Worm (Caenorhabditis elegans) whole organism, early embryonic: ENCODE data around the gene fbxa-62.

Experiments used
- B0310.2 ChIP-seq: sonication (generic microtip); optimal IDR thresholded peaks from 2 replicates; lab custom pipeline; 2016; ENCODE audit warnings: mild to moderate bottlenecking, missing genetic modification characterization, missing compliant biosample characterization
- F13C5.2 ChIP-seq: sonication (generic microtip); optimal IDR thresholded peaks from 2 replicates; lab custom pipeline; 2017; ENCODE audit warnings: mild to moderate bottlenecking, missing genetic modification characterization, inconsistent platforms, missing compliant biosample characterization
- aly-1 ChIP-seq: sonication (generic microtip); optimal IDR thresholded peaks from 2 replicates; lab custom pipeline; 2016; ENCODE audit warnings: missing genetic modification characterization, missing compliant biosample characterization
- ama-1 ChIP-seq: fragments of 150-350 bp; optimal IDR thresholded peaks from 2 replicates; lab custom pipeline; 2014
- ceh-13 ChIP-seq: fragments of 200-800 bp; sonication (Bioruptor generic); optimal IDR thresholded peaks from 2 replicates; lab custom pipeline; 2018; ENCODE audit warnings: mild to moderate bottlenecking, missing genetic modification characterization, missing compliant biosample characterization
- ceh-36 ChIP-seq: sonication (generic microtip); optimal IDR thresholded peaks from 2 replicates; lab custom pipeline; 2016; ENCODE audit warnings: missing genetic modification characterization, inconsistent platforms, missing compliant biosample characterization
- ets-7 ChIP-seq: sonication (generic microtip); optimal IDR thresholded peaks from 2 replicates; lab custom pipeline; 2016; ENCODE audit warnings: missing genotype, missing genetic modification characterization, missing compliant biosample characterization
- flt-1 ChIP-seq: fragments of 200-800 bp; sonication (Bioruptor generic); IDR thresholded peaks from 2 replicates; pipeline ENCODE4 v1.3.6; 2022; ENCODE audit warnings: missing genetic modification characterization, missing compliant biosample characterization
- hmbx-1 ChIP-seq: sonication (generic microtip); optimal IDR thresholded peaks from 2 replicates; lab custom pipeline; 2016; ENCODE audit warnings: mild to moderate bottlenecking, missing genetic modification characterization, missing compliant biosample characterization
- hmg-4 ChIP-seq: fragments of 200-800 bp; sonication (Bioruptor generic); optimal IDR thresholded peaks from 2 replicates; lab custom pipeline; 2018; ENCODE audit warnings: mild to moderate bottlenecking, missing genetic modification characterization, missing compliant biosample characterization
- hnd-1 ChIP-seq: sonication (generic microtip); optimal IDR thresholded peaks from 2 replicates; lab custom pipeline; 2016; ENCODE audit warnings: missing genetic modification characterization, missing compliant biosample characterization
- pes-1 ChIP-seq: fragments of 200-800 bp; sonication (Bioruptor generic); IDR thresholded peaks from 2 replicates; pipeline ENCODE4 v1.3.6; 2022; ENCODE audit warnings: missing genetic modification reagents, missing genetic modification characterization, missing compliant biosample characterization
- scrt-1 ChIP-seq: fragments of 200-800 bp; sonication (Bioruptor generic); IDR thresholded peaks from 2 replicates; pipeline ENCODE4 v1.3.6; 2022; ENCODE audit warnings: missing genetic modification characterization, missing compliant biosample characterization
- sea-1 ChIP-seq: fragments of 200-800 bp; sonication (Bioruptor generic); conservative IDR thresholded peaks from 2 replicates; pipeline ENCODE4 v1.3.6; 2022; ENCODE audit warnings: missing genetic modification characterization, missing compliant biosample characterization
- tbx-11 ChIP-seq: fragments of 200-800 bp; sonication (Bioruptor generic); IDR thresholded peaks from 2 replicates; pipeline ENCODE4 v1.3.6; 2022; ENCODE audit warnings: missing genetic modification characterization, missing compliant biosample characterization
- tbx-37 ChIP-seq: fragments of 200-800 bp; sonication (Bioruptor generic); conservative IDR thresholded peaks from 2 replicates; pipeline ENCODE4 v1.3.6; 2022; ENCODE audit warnings: missing genetic modification reagents, missing genetic modification characterization, missing compliant biosample characterization
- tra-4 ChIP-seq: sonication (generic microtip); optimal IDR thresholded peaks from 2 replicates; lab custom pipeline; 2017; ENCODE audit warnings: missing genetic modification characterization, missing compliant biosample characterization

Gene fbxa-62

DNA sequence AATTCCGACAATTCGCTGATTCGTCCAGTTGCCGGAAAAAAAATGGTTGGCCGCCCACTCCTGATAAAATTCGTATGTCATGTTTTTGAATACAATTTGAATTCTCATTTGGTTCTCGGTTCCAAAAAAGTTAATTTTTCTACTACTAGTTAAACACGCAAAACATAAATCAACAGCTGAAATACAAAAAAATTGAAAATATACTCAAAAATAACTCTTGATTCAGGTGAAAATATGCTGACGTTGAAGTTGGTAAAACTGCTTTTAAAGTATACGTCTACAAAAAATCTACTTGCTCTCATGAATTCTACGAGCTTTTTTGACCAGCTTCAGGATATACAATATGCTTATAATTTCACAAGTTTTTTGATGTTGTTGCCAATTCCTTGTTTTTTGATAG lies 13.0 kb downstream of the fbxa-62 start, which contains the start of gene srz-56:
Gene srz-56, plus strand, starts transcription at position 301 of the 400 bp plus-strand sequence.
- TF ChIP-seq tbx-11 (GFP tag; lab: Robert Waterston, UW) (no peak), B0310.2 (tag; lab: Kevin White, UChicago) (no peak)

DNA sequence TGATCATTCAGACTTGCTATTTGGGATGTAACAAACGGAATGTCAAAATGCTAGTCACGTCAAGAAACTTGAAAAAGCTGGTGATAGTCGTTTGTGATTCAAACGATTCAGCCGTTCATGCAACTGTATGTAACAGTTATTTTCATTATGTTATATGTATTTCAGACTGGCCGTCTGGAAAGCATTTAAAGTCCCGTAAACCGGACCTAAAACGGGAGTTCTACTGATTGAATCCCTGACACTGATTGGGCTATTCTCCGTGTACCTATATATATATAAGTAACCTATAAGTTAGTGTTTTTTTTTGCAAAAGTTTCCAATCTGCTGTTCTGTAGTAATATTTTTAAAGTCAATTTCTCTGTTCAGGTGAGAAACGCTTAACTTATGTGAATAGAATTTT lies 16.1 kb downstream of the fbxa-62 start:
- TF ChIP-seq ceh-36 (tag; lab: Kevin White, UChicago), result no peak
- no peak for TF ChIP-seq hnd-1 (tag; lab: Kevin White, UChicago)
- no peak for TF ChIP-seq hmbx-1
- TF ChIP-seq hmg-4 (GFP tag; lab: Kevin White, UChicago), result no peak
- TF ChIP-seq tra-4 (tag; lab: Kevin White, UChicago), result no peak
- no peak for TF ChIP-seq flt-1 (GFP tag; lab: Robert Waterston, UW)

DNA sequence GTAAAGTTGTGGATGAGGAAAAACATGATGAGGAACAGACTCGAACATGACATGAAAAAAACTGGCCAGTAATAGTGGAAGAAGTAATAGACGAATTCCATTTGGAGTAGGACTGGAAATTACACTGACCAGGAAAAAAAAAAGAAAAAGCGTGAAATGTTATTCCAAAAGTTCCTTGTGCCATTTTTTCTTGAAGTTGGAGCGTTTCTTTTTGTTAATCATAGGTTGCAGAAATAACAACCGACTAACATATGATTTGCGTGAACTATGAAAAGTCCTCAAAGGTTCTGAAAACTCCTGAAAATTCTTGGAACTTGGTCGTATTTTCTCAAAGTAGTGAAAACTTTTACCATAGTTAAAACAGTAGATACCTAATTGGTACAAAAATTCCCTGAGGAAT lies 18.2 kb downstream of the fbxa-62 start, which contains the start of gene srd-67:
Gene srd-67, minus strand, starts transcription at position 101 of the 400 bp plus-strand sequence.
- TF ChIP-seq hmbx-1, result no peak
- no peak for TF ChIP-seq B0310.2 (tag; lab: Kevin White, UChicago)

DNA sequence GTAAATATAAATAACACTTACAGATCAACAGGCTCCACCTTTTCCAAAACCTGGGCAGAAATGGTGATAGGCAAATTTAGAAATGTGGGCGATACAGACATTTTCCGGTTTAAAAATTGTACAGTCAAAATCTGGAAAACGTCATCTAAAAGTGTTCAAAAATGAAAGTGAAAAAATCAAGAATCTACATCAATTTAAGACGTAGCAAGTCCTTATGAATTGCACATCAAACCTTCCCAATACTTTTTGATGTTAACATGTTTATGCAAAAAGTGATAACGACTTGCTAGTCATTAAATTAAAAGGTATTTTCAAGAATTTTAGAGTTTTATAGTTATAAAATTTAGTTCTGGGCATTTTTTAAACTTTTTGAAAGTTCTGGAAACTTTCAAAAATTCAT lies 23.8 kb downstream of the fbxa-62 start, which contains the start of gene fbxa-7:
Gene fbxa-7, minus strand, starts transcription at position 101 of the 400 bp plus-strand sequence.
- TF ChIP-seq hmbx-1 (no peak), tbx-11 (GFP tag; lab: Robert Waterston, UW) (no peak), flt-1 (GFP tag; lab: Robert Waterston, UW) (no peak), scrt-1 (GFP tag; lab: Robert Waterston, UW) (no peak), tra-4 (tag; lab: Kevin White, UChicago) (no peak)

DNA sequence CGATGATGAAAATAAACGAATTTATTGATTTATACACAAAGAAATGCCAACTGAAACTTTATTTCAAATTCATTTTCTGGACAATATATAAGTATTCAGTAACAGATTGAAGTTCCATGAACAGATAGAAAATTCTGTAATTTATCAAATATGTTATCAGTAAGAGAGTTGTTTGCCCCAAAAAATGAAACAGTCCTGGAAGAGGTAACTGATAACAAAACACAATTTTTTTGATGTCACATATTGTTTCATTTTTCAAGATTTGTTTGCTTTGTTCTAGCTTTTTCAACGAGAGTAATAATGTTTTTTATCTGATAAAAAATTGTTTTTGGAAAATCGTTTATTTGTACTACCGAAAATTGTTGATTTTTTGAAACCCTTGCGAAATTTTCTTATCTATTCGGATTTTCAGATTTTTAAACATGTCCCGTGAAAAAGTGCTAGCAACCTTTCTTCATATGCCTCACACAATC lies 25.6 kb downstream of the fbxa-62 start, which contains the start of gene fbxa-73:
Gene fbxa-73, plus strand, starts transcription at position 423 of the 473 bp plus-strand sequence.
- TF ChIP-seq scrt-1 (GFP tag; lab: Robert Waterston, UW) (no peak), aly-1 (no peak), sea-1 (GFP tag; lab: Robert Waterston, UW) (no peak), hmbx-1 (no peak), ceh-36 (tag; lab: Kevin White, UChicago) (no peak), tbx-37 (GFP tag; lab: Robert Waterston, UW) (no peak), B0310.2 (tag; lab: Kevin White, UChicago) (no peak), ets-7 (tag; lab: Kevin White, UChicago) (no peak), tra-4 (tag; lab: Kevin White, UChicago) (no peak), pes-1 (GFP tag; lab: Robert Waterston, UW) (no peak), hnd-1 (tag; lab: Kevin White, UChicago) (no peak), flt-1 (GFP tag; lab: Robert Waterston, UW) (no peak), hmg-4 (GFP tag; lab: Kevin White, UChicago) (no peak), F13C5.2 (tag; lab: Kevin White, UChicago) (no peak), ceh-13 (GFP tag; lab: Kevin White, UChicago) (no peak), ama-1 (lab: Kevin White, UChicago) (no peak)

DNA sequence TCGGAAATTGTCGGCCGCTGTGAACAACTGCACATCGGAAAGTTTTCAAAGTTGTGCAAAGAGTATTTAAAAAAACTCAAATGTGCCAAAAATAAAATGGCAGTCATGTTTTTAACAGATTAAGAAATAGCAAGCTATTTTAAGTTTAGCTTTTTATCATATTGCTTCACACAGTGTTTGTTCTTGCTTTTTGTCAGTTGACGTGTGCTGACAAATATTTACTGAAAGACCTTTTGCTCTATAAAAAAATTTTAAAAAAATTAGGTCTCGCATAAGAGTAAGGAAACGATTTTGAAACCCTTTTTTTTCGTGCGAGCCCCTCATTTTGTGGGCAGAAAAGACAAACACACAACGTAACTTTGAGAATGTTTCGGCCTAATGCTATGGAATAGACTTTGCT lies 28.0 kb downstream of the fbxa-62 start, which contains the start of gene fbxa-71:
Gene fbxa-71, plus strand, starts transcription at position 301 of the 400 bp plus-strand sequence.
- no peak for TF ChIP-seq ceh-13 (GFP tag; lab: Kevin White, UChicago)
- TF ChIP-seq aly-1, result no peak
- TF ChIP-seq pes-1 (GFP tag; lab: Robert Waterston, UW), result no peak
- no peak for TF ChIP-seq tra-4 (tag; lab: Kevin White, UChicago)
- no peak for TF ChIP-seq tbx-37 (GFP tag; lab: Robert Waterston, UW)
- TF ChIP-seq scrt-1 (GFP tag; lab: Robert Waterston, UW), result no peak
- TF ChIP-seq tbx-11 (GFP tag; lab: Robert Waterston, UW), result no peak
- TF ChIP-seq F13C5.2 (tag; lab: Kevin White, UChicago), result no peak
- TF ChIP-seq hnd-1 (tag; lab: Kevin White, UChicago), result no peak

DNA sequence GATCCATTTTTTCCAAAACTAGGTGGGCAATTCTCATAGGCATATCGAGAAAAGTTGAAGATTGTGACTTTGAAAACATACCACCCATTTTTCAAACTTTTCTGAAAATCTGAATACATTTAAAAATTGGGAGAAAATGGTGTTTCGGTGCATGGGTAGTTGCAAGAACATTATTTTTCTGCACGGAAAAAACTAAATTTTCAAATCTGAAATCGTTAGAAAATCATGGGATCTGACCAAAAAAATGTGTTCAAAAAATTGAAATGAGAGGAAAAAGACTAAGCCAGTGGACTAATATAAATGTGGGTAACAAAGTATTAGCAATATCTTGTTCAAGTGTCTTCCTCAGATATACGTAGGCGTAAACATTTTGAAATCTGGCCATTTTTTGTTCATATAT lies 31.4 kb downstream of the fbxa-62 start, which contains the start of gene fbxa-43:
Gene fbxa-43, minus strand, starts transcription at position 101 of the 400 bp plus-strand sequence.
- TF ChIP-seq aly-1 (no peak), B0310.2 (tag; lab: Kevin White, UChicago) (no peak), F13C5.2 (tag; lab: Kevin White, UChicago) (no peak), tbx-37 (GFP tag; lab: Robert Waterston, UW) (no peak), scrt-1 (GFP tag; lab: Robert Waterston, UW) (no peak), hnd-1 (tag; lab: Kevin White, UChicago) (no peak), ama-1 (lab: Kevin White, UChicago) (no peak), sea-1 (GFP tag; lab: Robert Waterston, UW) (no peak), pes-1 (GFP tag; lab: Robert Waterston, UW) (no peak), ceh-36 (tag; lab: Kevin White, UChicago) (no peak)

DNA sequence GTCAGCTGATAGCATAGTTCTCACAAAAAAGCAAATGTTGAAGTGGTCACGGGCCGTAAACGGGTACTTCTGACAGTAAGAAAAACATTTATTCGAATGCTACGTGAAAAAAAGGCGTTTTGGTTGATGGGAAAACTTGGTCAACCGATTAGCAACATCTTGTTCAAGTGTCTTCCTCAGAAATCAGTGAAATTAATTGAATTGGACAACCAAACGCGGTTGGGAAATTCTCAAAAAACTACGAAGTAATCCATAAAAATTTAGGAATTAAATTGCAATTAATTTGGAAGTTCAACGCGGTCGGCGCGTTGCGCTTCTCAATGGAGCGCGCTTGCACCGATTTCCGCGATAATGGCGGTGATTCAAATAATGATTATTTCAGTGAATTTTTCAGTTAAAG lies 31.8 kb downstream of the fbxa-62 start:
- TF ChIP-seq ceh-13 (GFP tag; lab: Kevin White, UChicago), result no peak
- no peak for TF ChIP-seq ceh-36 (tag; lab: Kevin White, UChicago)
- no peak for TF ChIP-seq hnd-1 (tag; lab: Kevin White, UChicago)
- TF ChIP-seq B0310.2 (tag; lab: Kevin White, UChicago), result no peak
- TF ChIP-seq flt-1 (GFP tag; lab: Robert Waterston, UW), result no peak
- TF ChIP-seq hmbx-1, result no peak
- no peak for TF ChIP-seq tbx-11 (GFP tag; lab: Robert Waterston, UW)
- no peak for TF ChIP-seq ets-7 (tag; lab: Kevin White, UChicago)
